Fruit fly (Drosophila melanogaster): ENCODE results near the gene LysX.

DNA sequence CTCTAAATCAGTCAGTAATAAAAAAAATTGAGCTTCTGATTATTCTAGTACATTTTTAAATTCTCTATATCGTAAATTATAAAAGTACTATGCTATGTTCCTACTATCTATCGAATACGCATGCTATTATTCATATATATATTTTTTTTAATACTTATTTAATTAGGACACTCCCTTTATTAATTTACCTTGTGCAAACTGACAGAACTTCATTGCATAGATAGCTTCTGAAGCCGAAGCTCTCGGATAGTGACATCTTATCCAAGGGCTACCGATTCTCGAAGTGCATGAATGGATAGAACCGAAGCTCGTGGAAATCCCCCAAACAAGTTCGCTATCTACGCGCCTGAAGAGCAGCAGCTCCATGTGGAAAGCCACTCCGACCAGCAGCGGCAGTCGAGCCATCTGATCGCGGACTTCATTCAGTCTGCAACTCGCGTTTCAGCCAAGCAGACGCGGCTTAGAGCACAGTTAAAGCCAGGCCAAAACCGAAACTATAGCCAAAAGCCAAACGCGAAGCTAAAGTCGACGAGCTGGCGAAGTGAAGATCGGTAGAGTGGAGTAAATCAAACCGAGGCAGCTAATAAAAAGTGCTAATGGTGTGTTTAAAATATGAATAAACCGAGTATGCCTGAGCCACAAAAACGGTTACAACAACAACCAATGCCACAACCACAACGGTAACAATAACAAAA, 5.4 kb upstream of the LysX start, which contains the start of gene mwh:
- TF ChIP-seq net (GFP tag; optimal IDR thresholded peaks at IDR 0.05) (no peak), CG9139 (GFP tag; optimal IDR thresholded peaks at IDR 0.05) (no peak), Met (GFP tag; optimal IDR thresholded peaks at IDR 0.05) (no peak), Lpt (GFP tag; optimal IDR thresholded peaks at IDR 0.05) (no peak), OdsH (GFP tag; optimal IDR thresholded peaks at IDR 0.05) (no peak), svp (GFP tag) (no peak), Eip75B (GFP tag; optimal IDR thresholded peaks at IDR 0.05) (no peak), topi (GFP tag; optimal IDR thresholded peaks at IDR 0.05) (no peak), pdm3 (GFP tag; optimal IDR thresholded peaks at IDR 0.05) (no peak), fkh (GFP tag; optimal IDR thresholded peaks at IDR 0.05) (no peak)

Data from whole organism, prepupa.